Fruit fly (Drosophila melanogaster) whole organism, embryonic: Measurements from ENCODE around the gene RpL32.

Source experiments
- CG16863 ChIP-seq: fragments of 200-800 bp; sonication (Bioruptor generic); optimal IDR thresholded peaks from 3 replicates; lab custom pipeline; 2016; ENCODE audit warnings: missing biosample characterization, missing genetic modification characterization
- CG2875 ChIP-seq: fragments of 200-800 bp; sonication (Bioruptor generic); optimal IDR thresholded peaks from 2 replicates; lab custom pipeline; 2017; ENCODE audit warnings: missing biosample characterization, mild to moderate bottlenecking, missing genetic modification characterization, missing genetic modification reagents
- CG8765 ChIP-seq: fragments of 200-800 bp; sonication (Bioruptor generic); IDR thresholded peaks from 2 replicates; pipeline ENCODE4 v1.3.6; 2022; ENCODE audit warnings: missing biosample characterization, missing genetic modification characterization
- CG9727 ChIP-seq: fragments of 200-800 bp; sonication (Bioruptor generic); optimal IDR thresholded peaks from 3 replicates; lab custom pipeline; 2017; ENCODE audit warnings: missing biosample characterization, mild to moderate bottlenecking, missing genetic modification characterization
- Taf1 ChIP-seq: fragments of 200-800 bp; sonication (Bioruptor generic); IDR thresholded peaks from 2 replicates; pipeline ENCODE4 v1.3.6; 2022; ENCODE audit warnings: missing biosample characterization, missing genetic modification characterization
- en ChIP-seq: fragments of 200-800 bp; sonication (Bioruptor generic); optimal IDR thresholded peaks from 2 replicates; lab custom pipeline; 2016; ENCODE audit warnings: missing biosample characterization, missing genetic modification characterization
- gcm2 ChIP-seq: fragments of 200-800 bp; sonication (Bioruptor generic); optimal IDR thresholded peaks from 2 replicates; lab custom pipeline; 2016; ENCODE audit warnings: missing biosample characterization, missing genetic modification characterization
- gsb-n ChIP-seq: fragments of 200-800 bp; sonication (Bioruptor generic); optimal IDR thresholded peaks from 3 replicates; lab custom pipeline; 2018; ENCODE audit warnings: missing biosample characterization, mild to moderate bottlenecking, missing genetic modification characterization
- gt ChIP-seq: fragments of 200-800 bp; sonication (Bioruptor generic); IDR thresholded peaks from 2 replicates; pipeline ENCODE4 v1.3.6; 2022; ENCODE audit warnings: missing biosample characterization, missing genetic modification characterization
- h ChIP-seq: fragments of >200 bp; optimal IDR thresholded peaks from 2 replicates; lab custom pipeline; 2017
- her ChIP-seq: fragments of 200-800 bp; sonication (Bioruptor generic); optimal IDR thresholded peaks from 2 replicates; lab custom pipeline; 2016; ENCODE audit warnings: missing biosample characterization, missing genetic modification characterization
- kni ChIP-seq: fragments of 200-800 bp; sonication (Bioruptor generic); optimal IDR thresholded peaks from 3 replicates; lab custom pipeline; 2017; ENCODE audit warnings: mild to moderate bottlenecking, missing biosample characterization, missing genetic modification reagents, missing genetic modification characterization
- org-1 ChIP-seq: fragments of 200-800 bp; sonication (Bioruptor generic); optimal IDR thresholded peaks from 2 replicates; lab custom pipeline; 2017; ENCODE audit warnings: missing biosample characterization, missing genetic modification characterization
- pho ChIP-seq: fragments of 200-800 bp; sonication (Bioruptor generic); optimal IDR thresholded peaks from 2 replicates; lab custom pipeline; 2016; ENCODE audit warnings: missing biosample characterization, missing genetic modification characterization

dm6 chr3R:30055915-30056544 is 10.1 kb upstream of the RpL32 start, which contains the start of the genes Rpp14b and spn-A:
- TF ChIP-seq org-1, result no peak
- no peak for TF ChIP-seq Taf1 (GFP tag; lab: Robert Waterston, UW)
- no peak for TF ChIP-seq gt (GFP tag; lab: Robert Waterston, UW)
- no peak for TF ChIP-seq kni (GFP tag; lab: Kevin White, UChicago)
- no peak for TF ChIP-seq CG2875 (GFP tag; lab: Kevin White, UChicago)
- no peak for TF ChIP-seq CG9727 (GFP tag; lab: Kevin White, UChicago)
- no peak for TF ChIP-seq her
- no peak for TF ChIP-seq pho (GFP tag; lab: Kevin White, UChicago)
- no peak for TF ChIP-seq gcm2 (GFP tag; lab: Kevin White, UChicago)
- no peak for TF ChIP-seq gsb-n (tag; lab: Kevin White, UChicago)
- no peak for TF ChIP-seq h
- TF ChIP-seq CG16863 (GFP tag; lab: Kevin White, UChicago), result no peak
- TF ChIP-seq en (GFP tag; lab: Kevin White, UChicago), result no peak
- no peak for TF ChIP-seq CG8765 (GFP tag; lab: Robert Waterston, UW)
